Fruit fly (Drosophila melanogaster) whole organism, embryonic: ENCODE results near the gene CG33969.

Experiments used
- Asciz ChIP-seq: fragments of 200-800 bp; sonication (Bioruptor generic); optimal IDR thresholded peaks from 2 replicates; lab custom pipeline; 2017; ENCODE audit warnings: missing biosample characterization, mild to moderate bottlenecking, missing genetic modification characterization, missing genetic modification reagents
- C15 ChIP-seq: fragments of 200-800 bp; sonication (Bioruptor generic); IDR thresholded peaks from 3 replicates; pipeline ENCODE4 v1.3.6; 2022; ENCODE audit warnings: missing biosample characterization, missing genetic modification characterization
- CG10979 ChIP-seq: fragments of 200-800 bp; sonication (Bioruptor generic); optimal IDR thresholded peaks from 2 replicates; lab custom pipeline; 2018; ENCODE audit warnings: missing biosample characterization, mild to moderate bottlenecking, missing genetic modification characterization, moderate library complexity
- CG12236 ChIP-seq: fragments of 200-800 bp; sonication (Bioruptor generic); optimal IDR thresholded peaks from 2 replicates; lab custom pipeline; 2016; ENCODE audit warnings: missing biosample characterization, missing genetic modification characterization
- CG12942 ChIP-seq: fragments of 200-800 bp; sonication (Bioruptor generic); optimal IDR thresholded peaks from 3 replicates; lab custom pipeline; 2016; ENCODE audit warnings: missing biosample characterization, missing genetic modification characterization
- CG15479 ChIP-seq: fragments of 200-800 bp; sonication (Bioruptor generic); optimal IDR thresholded peaks from 3 replicates; lab custom pipeline; 2019; ENCODE audit warnings: missing biosample characterization, mild to moderate bottlenecking, missing genetic modification characterization, moderate library complexity
- CG15514 ChIP-seq: fragments of 200-800 bp; sonication (Bioruptor generic); optimal IDR thresholded peaks from 3 replicates; lab custom pipeline; 2017; ENCODE audit warnings: missing biosample characterization, missing genetic modification characterization, mild to moderate bottlenecking, moderate library complexity, missing genetic modification reagents
- CG17385 ChIP-seq: fragments of 200-800 bp; sonication (Bioruptor generic); optimal IDR thresholded peaks from 3 replicates; lab custom pipeline; 2018; ENCODE audit warnings: missing biosample characterization, mild to moderate bottlenecking, missing genetic modification characterization
- CG3995 ChIP-seq: fragments of 200-800 bp; sonication (Bioruptor generic); optimal IDR thresholded peaks from 3 replicates; lab custom pipeline; 2016; ENCODE audit warnings: missing biosample characterization, missing genetic modification characterization
- CG4707 ChIP-seq: fragments of 200-800 bp; sonication (Bioruptor generic); optimal IDR thresholded peaks from 2 replicates; lab custom pipeline; 2018; ENCODE audit warnings: missing biosample characterization, mild to moderate bottlenecking, missing genetic modification characterization, moderate library complexity
- CG5953 ChIP-seq: fragments of 200-800 bp; sonication (Bioruptor generic); IDR thresholded peaks from 2 replicates; pipeline ENCODE4 v1.3.6; 2022; ENCODE audit warnings: missing biosample characterization, missing genetic modification characterization
- CG6854 ChIP-seq: fragments of 200-800 bp; sonication (Bioruptor generic); optimal IDR thresholded peaks from 3 replicates; lab custom pipeline; 2017; ENCODE audit warnings: missing biosample characterization, mild to moderate bottlenecking, missing genetic modification characterization
- CG7372 ChIP-seq: fragments of 200-800 bp; sonication (Bioruptor generic); IDR thresholded peaks from 2 replicates; pipeline ENCODE4 v1.3.6; 2022; ENCODE audit warnings: missing biosample characterization, missing genetic modification characterization
- CG7786 ChIP-seq: fragments of 200-800 bp; sonication (Bioruptor generic); optimal IDR thresholded peaks from 2 replicates; lab custom pipeline; 2016; ENCODE audit warnings: missing biosample characterization, missing genetic modification characterization
- CG9727 ChIP-seq: fragments of 200-800 bp; sonication (Bioruptor generic); optimal IDR thresholded peaks from 3 replicates; lab custom pipeline; 2017; ENCODE audit warnings: missing biosample characterization, mild to moderate bottlenecking, missing genetic modification characterization
- CG9876 ChIP-seq: fragments of 200-800 bp; sonication (Bioruptor generic); optimal IDR thresholded peaks from 2 replicates; lab custom pipeline; 2016; ENCODE audit warnings: missing biosample characterization, missing genetic modification characterization
- E2f2 ChIP-seq: fragments of 200-800 bp; sonication (Bioruptor generic); IDR thresholded peaks from 2 replicates; pipeline ENCODE4 v1.3.6; 2022; ENCODE audit warnings: missing biosample characterization, missing genetic modification characterization
- Ets97D ChIP-seq: fragments of 200-800 bp; sonication (Bioruptor generic); optimal IDR thresholded peaks from 3 replicates; lab custom pipeline; 2016; ENCODE audit warnings: missing biosample characterization, missing genetic modification characterization
- Hey ChIP-seq: fragments of 200-800 bp; sonication (Bioruptor generic); optimal IDR thresholded peaks from 3 replicates; lab custom pipeline; 2018; ENCODE audit warnings: missing biosample characterization, mild to moderate bottlenecking, missing genetic modification characterization
- Hr78 ChIP-seq, 2 experiments: fragments of 200-800 bp in 1 of 2; fragments of >200 bp in 1 of 2; sonication (Bioruptor generic) in 1 of 2; optimal IDR thresholded peaks; 2 replicates each; lab custom pipeline; 2017 to 2019; ENCODE audit warnings: missing biosample characterization in 2 of 2, missing genetic modification characterization in 2 of 2, mild to moderate bottlenecking in 1 of 2, moderate library complexity in 1 of 2
- Jarid2 ChIP-seq: fragments of 200-800 bp; sonication (Bioruptor generic); optimal IDR thresholded peaks from 3 replicates; lab custom pipeline; 2017; ENCODE audit warnings: mild to moderate bottlenecking, missing biosample characterization, missing genetic modification reagents, missing genetic modification characterization
- NC2α ChIP-seq: fragments of 200-800 bp; sonication (Bioruptor generic); optimal IDR thresholded peaks from 2 replicates; lab custom pipeline; 2016; ENCODE audit warnings: missing biosample characterization, missing genetic modification characterization
- NFAT ChIP-seq: fragments of 200-800 bp; sonication (Bioruptor generic); IDR thresholded peaks from 2 replicates; pipeline ENCODE4 v1.3.6; 2022; ENCODE audit warnings: missing biosample characterization, missing genetic modification characterization
- Pdp1 ChIP-seq, 2 experiments: fragments of 200-800 bp; sonication (Bioruptor generic); optimal IDR thresholded peaks; 3 replicates each; lab custom pipeline; 2016; ENCODE audit warnings: missing biosample characterization in 2 of 2, missing genetic modification characterization in 2 of 2, mild to moderate bottlenecking in 1 of 2, moderate library complexity in 1 of 2
- Scr ChIP-seq: fragments of 200-800 bp; sonication (Bioruptor generic); IDR thresholded peaks from 2 replicates; pipeline ENCODE4 v1.3.6; 2022; ENCODE audit warnings: missing biosample characterization, missing genetic modification characterization; ENCODE audit not compliant: partially characterized antibody
- Taf1 ChIP-seq: fragments of 200-800 bp; sonication (Bioruptor generic); IDR thresholded peaks from 2 replicates; pipeline ENCODE4 v1.3.6; 2022; ENCODE audit warnings: missing biosample characterization, missing genetic modification characterization
- ab ChIP-seq: fragments of 200-800 bp; sonication (Bioruptor generic); optimal IDR thresholded peaks from 2 replicates; lab custom pipeline; 2016; ENCODE audit warnings: missing biosample characterization, missing genetic modification characterization
- ase ChIP-seq: fragments of 200-800 bp; sonication (Bioruptor generic); IDR thresholded peaks from 3 replicates; pipeline ENCODE4 v1.3.6; 2022; ENCODE audit warnings: missing biosample characterization, missing genetic modification characterization
- bab2 ChIP-seq: fragments of 200-800 bp; sonication (Bioruptor generic); optimal IDR thresholded peaks from 2 replicates; lab custom pipeline; 2016; ENCODE audit warnings: missing biosample characterization, missing genetic modification characterization
- cwo ChIP-seq: fragments of 200-800 bp; sonication (Bioruptor generic); optimal IDR thresholded peaks from 3 replicates; lab custom pipeline; 2017; ENCODE audit warnings: missing biosample characterization, missing genetic modification characterization, mild to moderate bottlenecking, moderate library complexity, missing genetic modification reagents
- dan ChIP-seq: fragments of 200-800 bp; sonication (Bioruptor generic); IDR thresholded peaks from 2 replicates; pipeline ENCODE4 v1.3.6; 2022; ENCODE audit warnings: missing biosample characterization, missing genetic modification characterization
- danr ChIP-seq: fragments of 200-800 bp; sonication (Bioruptor generic); IDR thresholded peaks from 2 replicates; pipeline ENCODE4 v1.3.6; 2022; ENCODE audit warnings: missing biosample characterization, missing genetic modification characterization
- ems ChIP-seq: fragments of 200-800 bp; sonication (Bioruptor generic); optimal IDR thresholded peaks from 3 replicates; lab custom pipeline; 2016; ENCODE audit warnings: missing biosample characterization, missing genetic modification characterization
- exex ChIP-seq: fragments of 200-800 bp; sonication (Bioruptor generic); optimal IDR thresholded peaks from 4 replicates; lab custom pipeline; 2018; ENCODE audit warnings: missing biosample characterization, mild to moderate bottlenecking, missing genetic modification characterization, moderate library complexity
- fru ChIP-seq: fragments of >200 bp; optimal IDR thresholded peaks from 2 replicates; lab custom pipeline; 2017
- gcm ChIP-seq: fragments of 200-800 bp; sonication (Bioruptor generic); optimal IDR thresholded peaks from 2 replicates; lab custom pipeline; 2019; ENCODE audit warnings: missing biosample characterization, mild to moderate bottlenecking, missing genetic modification characterization, moderate library complexity
- gcm2 ChIP-seq: fragments of 200-800 bp; sonication (Bioruptor generic); optimal IDR thresholded peaks from 2 replicates; lab custom pipeline; 2016; ENCODE audit warnings: missing biosample characterization, missing genetic modification characterization
- gsb-n ChIP-seq: fragments of 200-800 bp; sonication (Bioruptor generic); optimal IDR thresholded peaks from 3 replicates; lab custom pipeline; 2018; ENCODE audit warnings: missing biosample characterization, mild to moderate bottlenecking, missing genetic modification characterization
- h ChIP-seq: fragments of >200 bp; optimal IDR thresholded peaks from 2 replicates; lab custom pipeline; 2017
- lbe ChIP-seq: fragments of 200-800 bp; sonication (Bioruptor generic); optimal IDR thresholded peaks from 2 replicates; lab custom pipeline; 2016; ENCODE audit warnings: missing biosample characterization, mild to moderate bottlenecking, missing genetic modification characterization
- luna ChIP-seq: fragments of 200-800 bp; sonication (Bioruptor generic); optimal IDR thresholded peaks from 2 replicates; lab custom pipeline; 2016; ENCODE audit warnings: missing biosample characterization, missing genetic modification characterization
- nerfin-1 ChIP-seq: fragments of 200-800 bp; sonication (Bioruptor generic); optimal IDR thresholded peaks from 3 replicates; lab custom pipeline; 2019; ENCODE audit warnings: missing biosample characterization, mild to moderate bottlenecking, missing genetic modification characterization, moderate library complexity
- prd ChIP-seq, 3 experiments: fragments of >200 bp in 2 of 3; fragments of 200-800 bp in 1 of 3; sonication (Bioruptor generic) in 1 of 3; optimal IDR thresholded peaks in 2 of 3; IDR thresholded peaks in 1 of 3; 2 replicates in 2 of 3; 3 replicates in 1 of 3; pipeline versions ENCODE4 v1.3.6 to Lab custom; 2017 to 2022; ENCODE audit warnings: missing biosample characterization in 1 of 3, missing genetic modification characterization in 1 of 3
- slbo ChIP-seq: fragments of 200-800 bp; sonication (Bioruptor generic); IDR thresholded peaks from 2 replicates; pipeline ENCODE4 v1.3.6; 2022; ENCODE audit warnings: missing biosample characterization, missing genetic modification characterization
- sug ChIP-seq: fragments of 200-800 bp; optimal IDR thresholded peaks from 2 replicates; lab custom pipeline; 2019; ENCODE audit warnings: missing biosample characterization, mild to moderate bottlenecking, missing genetic modification characterization, moderate library complexity
- trem ChIP-seq: fragments of 200-800 bp; optimal IDR thresholded peaks from 3 replicates; lab custom pipeline; 2019; ENCODE audit warnings: missing biosample characterization, mild to moderate bottlenecking, missing genetic modification characterization, moderate library complexity
- trh ChIP-seq: fragments of 200-800 bp; sonication (Bioruptor generic); optimal IDR thresholded peaks from 2 replicates; lab custom pipeline; 2016; ENCODE audit warnings: missing biosample characterization, missing genetic modification characterization
- vnd ChIP-seq: fragments of 200-800 bp; sonication (Bioruptor generic); IDR thresholded peaks from 3 replicates; pipeline ENCODE4 v1.3.6; 2022; ENCODE audit warnings: missing biosample characterization, missing genetic modification characterization; ENCODE audit not compliant: partially characterized antibody

Gene CG33969

DNA sequence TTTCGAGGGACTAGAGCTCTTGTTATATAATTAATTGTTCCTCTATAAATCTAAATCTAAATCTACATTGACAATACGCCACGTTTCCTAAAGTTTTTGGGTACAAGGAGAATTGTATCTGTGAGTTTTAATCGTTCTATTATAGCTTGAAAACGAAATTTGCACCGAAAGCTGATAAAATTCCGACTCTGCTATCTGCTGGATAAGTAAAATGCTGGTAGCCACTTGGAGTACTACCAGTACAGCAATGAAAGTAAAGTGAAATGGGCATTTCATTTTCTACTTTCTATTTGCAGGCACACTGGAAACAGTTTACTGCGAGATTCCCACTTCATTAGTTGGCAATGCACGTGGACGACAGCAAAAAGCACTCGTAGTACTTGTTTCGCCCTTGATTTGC lies 40.2 kb downstream of the CG33969 start, which contains the start of gene CG5618:
TSS of gene CG5618 (plus strand) at position 301 of the 400 bp plus-strand sequence.
- TF ChIP-seq prd (optimal IDR thresholded peaks at IDR 0.05; lab: Kevin White, UChicago) (no peak), prd (GFP tag; IDR thresholded peaks at IDR 0.05; lab: Robert Waterston, UW) (no peak), Pdp1 (GFP tag; optimal IDR thresholded peaks at IDR 0.05; lab: Kevin White, UChicago) (peak in 1 of 2 experiments; percentile 59), ase (GFP tag; lab: Robert Waterston, UW) (no peak), Taf1 (no peak)

DNA sequence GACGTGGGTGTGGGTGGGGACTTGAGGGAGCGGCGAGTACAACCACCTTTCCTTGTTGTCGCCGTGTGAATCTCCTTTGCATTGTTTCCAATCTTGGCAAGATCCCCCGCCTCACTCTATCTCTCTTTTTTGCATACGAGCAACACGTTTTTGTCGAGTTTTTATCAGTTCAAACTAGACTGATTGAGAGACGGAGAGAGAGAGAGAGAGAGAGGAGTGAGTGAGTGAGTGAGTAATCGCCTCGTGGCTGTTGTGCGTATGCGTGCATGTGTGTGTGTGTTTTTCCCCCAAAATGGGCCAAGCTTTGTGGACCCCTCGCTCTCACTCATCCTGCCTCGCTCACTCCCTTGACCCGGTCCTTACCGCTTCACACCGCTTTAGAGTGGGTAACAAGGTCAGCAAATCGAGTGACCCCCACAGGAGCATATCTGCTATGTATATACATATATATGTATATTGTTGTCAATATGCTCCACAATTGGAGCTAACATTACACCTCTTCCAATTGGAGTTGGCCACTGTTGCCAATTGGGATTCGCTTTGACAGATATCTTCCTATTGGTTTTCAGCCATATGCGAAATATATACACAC lies 43.9 kb downstream of the CG33969 start:
- TF ChIP-seq vnd (GFP tag; lab: Robert Waterston, UW) = no peak
- peak; percentile 68 for TF ChIP-seq sug (tag; lab: Kevin White, UChicago)
- TF ChIP-seq CG6854 = no peak
- no peak for TF ChIP-seq CG12942 (GFP tag; lab: Kevin White, UChicago)
- TF ChIP-seq gsb-n (tag; lab: Kevin White, UChicago) = no peak
- TF ChIP-seq lbe (GFP tag; lab: Kevin White, UChicago) = no peak
- no peak for TF ChIP-seq dan (GFP tag; lab: Robert Waterston, UW)
- no peak for TF ChIP-seq CG7372 (GFP tag; lab: Robert Waterston, UW)
- TF ChIP-seq Asciz (GFP tag; lab: Kevin White, UChicago) = no peak
- TF ChIP-seq ems (GFP tag; lab: Kevin White, UChicago) = no peak
- no peak for TF ChIP-seq exex (tag; lab: Kevin White, UChicago)
- no peak for TF ChIP-seq gcm (GFP tag; lab: Kevin White, UChicago)
- no peak for TF ChIP-seq NC2α (GFP tag; lab: Kevin White, UChicago)
- no peak for TF ChIP-seq CG17385 (GFP tag; lab: Kevin White, UChicago)
- TF ChIP-seq trem = no peak
- peak; percentile 73 for TF ChIP-seq cwo (GFP tag; lab: Kevin White, UChicago)
- TF ChIP-seq fru = no peak
- TF ChIP-seq Ets97D = no peak
- no peak for TF ChIP-seq trh (GFP tag; lab: Kevin White, UChicago)
- no peak for TF ChIP-seq CG7786 (GFP tag; lab: Kevin White, UChicago)
- TF ChIP-seq slbo (GFP tag; lab: Robert Waterston, UW) = no peak
- TF ChIP-seq C15 (GFP tag; lab: Robert Waterston, UW) = no peak
- no peak for TF ChIP-seq Scr (GFP tag; lab: Robert Waterston, UW)
- no peak for TF ChIP-seq CG15479 (GFP tag; lab: Kevin White, UChicago)
- TF ChIP-seq CG12236 (GFP tag; lab: Kevin White, UChicago) = no peak
- TF ChIP-seq danr (GFP tag; lab: Robert Waterston, UW) = no peak
- no peak for TF ChIP-seq CG10979 (tag; lab: Kevin White, UChicago)
- TF ChIP-seq E2f2 (GFP tag; lab: Robert Waterston, UW) = no peak
- no peak for TF ChIP-seq nerfin-1 (tag; lab: Kevin White, UChicago)
- no peak for TF ChIP-seq Hr78 (GFP tag; optimal IDR thresholded peaks at IDR 0.05; lab: Kevin White, UChicago)
- TF ChIP-seq CG9727 (GFP tag; lab: Kevin White, UChicago) = no peak
- no peak for TF ChIP-seq CG9876 (GFP tag; lab: Kevin White, UChicago)
- no peak for TF ChIP-seq NFAT (GFP tag; lab: Robert Waterston, UW)
- no peak for TF ChIP-seq CG15514 (GFP tag; lab: Kevin White, UChicago)
- no peak for TF ChIP-seq h
- no peak for TF ChIP-seq bab2
- TF ChIP-seq prd (optimal IDR thresholded peaks at IDR 0.05; lab: Kevin White, UChicago) = no peak
- no peak for TF ChIP-seq prd (GFP tag; IDR thresholded peaks at IDR 0.05; lab: Robert Waterston, UW)
- TF ChIP-seq CG4707 (GFP tag; lab: Kevin White, UChicago) = no peak
- no peak for TF ChIP-seq CG5953 (GFP tag; lab: Robert Waterston, UW)
- TF ChIP-seq CG3995 (GFP tag; lab: Kevin White, UChicago) = no peak
- TF ChIP-seq luna (GFP tag; lab: Kevin White, UChicago) = no peak
- TF ChIP-seq gcm2 (GFP tag; lab: Kevin White, UChicago) = no peak
- TF ChIP-seq Hey (tag; lab: Kevin White, UChicago) = no peak
- no peak for TF ChIP-seq Jarid2
- no peak for TF ChIP-seq ab (GFP tag; lab: Kevin White, UChicago)
